Fruit fly (Drosophila melanogaster) whole organism, embryonic: Measurements from ENCODE around the gene chrb.

ENCODE experiments used
- CG15601 ChIP-seq: fragments of 200-800 bp; sonication (Bioruptor generic); optimal IDR thresholded peaks from 3 replicates; lab custom pipeline; 2019; ENCODE audit warnings: missing biosample characterization, mild to moderate bottlenecking, missing genetic modification characterization, moderate library complexity
- CG34224 ChIP-seq: fragments of 200-800 bp; sonication (Bioruptor generic); IDR thresholded peaks from 3 replicates; pipeline ENCODE4 v1.3.6; 2022; ENCODE audit warnings: missing biosample characterization, missing genetic modification characterization; ENCODE audit not compliant: partially characterized antibody
- CG42726 ChIP-seq: fragments of 200-800 bp; sonication (Bioruptor generic); IDR thresholded peaks from 2 replicates; pipeline ENCODE4 v1.3.6; 2022; ENCODE audit warnings: missing biosample characterization, missing genetic modification characterization; ENCODE audit not compliant: partially characterized antibody
- cwo ChIP-seq: fragments of 200-800 bp; sonication (Bioruptor generic); optimal IDR thresholded peaks from 3 replicates; lab custom pipeline; 2017; ENCODE audit warnings: missing biosample characterization, missing genetic modification characterization, mild to moderate bottlenecking, moderate library complexity, missing genetic modification reagents
- grn ChIP-seq: fragments of 200-800 bp; sonication (Bioruptor generic); optimal IDR thresholded peaks from 3 replicates; lab custom pipeline; 2017; ENCODE audit warnings: missing biosample characterization, missing genetic modification characterization

- TF ChIP-seq CG42726 (GFP tag; lab: Robert Waterston, UW) (no peak), CG15601 (tag; lab: Kevin White, UChicago) (no peak), CG34224 (no peak), cwo (GFP tag; lab: Kevin White, UChicago) (peak; percentile 14), grn (GFP tag; lab: Kevin White, UChicago) (no peak)
Observed at dm6 chr3L:11531300-11531699, 44.0 kb downstream of the chrb start.
